Worm (Caenorhabditis elegans) whole organism, late embryonic: Measurements from ENCODE around the gene F56C3.1.

ENCODE experiments used
- T23F11.4 ChIP-seq: fragments of 200-800 bp; sonication (Bioruptor generic); optimal IDR thresholded peaks from 2 replicates; lab custom pipeline; 2018; ENCODE audit warnings: mild to moderate bottlenecking, missing genetic modification characterization, missing compliant biosample characterization
- ama-1 ChIP-seq: fragments of 150-350 bp; optimal IDR thresholded peaks from 2 replicates; lab custom pipeline; 2014
- ceh-18 ChIP-seq: sonication (generic microtip); optimal IDR thresholded peaks from 2 replicates; lab custom pipeline; 2016; ENCODE audit warnings: missing genetic modification characterization, missing compliant biosample characterization
- ceh-19 ChIP-seq: fragments of 200-800 bp; sonication (Bioruptor generic); optimal IDR thresholded peaks from 2 replicates; lab custom pipeline; 2018; ENCODE audit warnings: mild to moderate bottlenecking, missing genetic modification characterization, missing compliant biosample characterization
- ceh-2 ChIP-seq: sonication (generic microtip); optimal IDR thresholded peaks from 2 replicates; lab custom pipeline; 2016; ENCODE audit warnings: missing genotype, missing genetic modification characterization, missing compliant biosample characterization
- ceh-22 ChIP-seq: sonication (generic microtip); optimal IDR thresholded peaks from 2 replicates; lab custom pipeline; 2017; ENCODE audit warnings: missing biosample characterization, missing genetic modification characterization
- ceh-31 ChIP-seq: sonication (generic microtip); optimal IDR thresholded peaks from 2 replicates; lab custom pipeline; 2016; ENCODE audit warnings: missing genetic modification characterization, missing compliant biosample characterization
- ceh-48 ChIP-seq: sonication (generic microtip); optimal IDR thresholded peaks from 2 replicates; lab custom pipeline; 2016; ENCODE audit warnings: missing genetic modification characterization, inconsistent platforms, missing compliant biosample characterization
- che-1 ChIP-seq: sonication (generic microtip); optimal IDR thresholded peaks from 2 replicates; lab custom pipeline; 2016; ENCODE audit warnings: mild to moderate bottlenecking, missing genetic modification characterization, missing compliant biosample characterization
- dve-1 ChIP-seq: sonication (generic microtip); optimal IDR thresholded peaks from 2 replicates; lab custom pipeline; 2017; ENCODE audit warnings: antibody characterized with exemption, mild to moderate bottlenecking, missing genetic modification characterization, missing compliant biosample characterization
- elt-2 ChIP-seq: sonication (generic microtip); optimal IDR thresholded peaks from 2 replicates; lab custom pipeline; 2016; ENCODE audit warnings: missing genetic modification reagents, missing genetic modification characterization, missing compliant biosample characterization
- elt-4 ChIP-seq: sonication (generic microtip); optimal IDR thresholded peaks from 2 replicates; lab custom pipeline; 2016; ENCODE audit warnings: missing genetic modification characterization, missing compliant biosample characterization
- eyg-1 ChIP-seq: sonication (generic microtip); optimal IDR thresholded peaks from 2 replicates; lab custom pipeline; 2016; ENCODE audit warnings: missing genotype, missing genetic modification characterization, missing compliant biosample characterization
- fax-1 ChIP-seq: sonication (generic microtip); optimal IDR thresholded peaks from 2 replicates; lab custom pipeline; 2016; ENCODE audit warnings: missing genotype, missing genetic modification characterization, missing compliant biosample characterization
- fkh-10 ChIP-seq: fragments of 150-350 bp; optimal IDR thresholded peaks from 2 replicates; lab custom pipeline; 2014; ENCODE audit warnings: missing biosample characterization, missing genetic modification reagents, missing genetic modification characterization
- fkh-6 ChIP-seq: sonication (generic microtip); optimal IDR thresholded peaks from 2 replicates; lab custom pipeline; 2016; ENCODE audit warnings: missing genetic modification characterization, missing compliant biosample characterization
- hlh-13 ChIP-seq: fragments of 200-800 bp; sonication (Bioruptor generic); optimal IDR thresholded peaks from 2 replicates; lab custom pipeline; 2018; ENCODE audit warnings: mild to moderate bottlenecking, missing genetic modification characterization, missing compliant biosample characterization
- hlh-30 ChIP-seq: sonication (generic microtip); optimal IDR thresholded peaks from 2 replicates; lab custom pipeline; 2017; ENCODE audit warnings: antibody characterized with exemption, missing genetic modification characterization, missing compliant biosample characterization; ENCODE audit not compliant: insufficient read depth
- lim-6 ChIP-seq: sonication (generic microtip); optimal IDR thresholded peaks from 2 replicates; lab custom pipeline; 2016; ENCODE audit warnings: missing genetic modification characterization, missing compliant biosample characterization
- nhr-11 ChIP-seq: fragments of 150-350 bp; optimal IDR thresholded peaks from 2 replicates; lab custom pipeline; 2014; ENCODE audit warnings: missing biosample characterization, missing genetic modification characterization
- npax-4 ChIP-seq: sonication (generic microtip); optimal IDR thresholded peaks from 2 replicates; lab custom pipeline; 2016; ENCODE audit warnings: missing genetic modification characterization, missing compliant biosample characterization
- pag-3 ChIP-seq: sonication (generic microtip); optimal IDR thresholded peaks from 2 replicates; lab custom pipeline; 2016; ENCODE audit warnings: missing compliant biosample characterization, missing genetic modification characterization, borderline replicate concordance
- pat-9 ChIP-seq: fragments of 200-800 bp; sonication (Bioruptor generic); optimal IDR thresholded peaks from 2 replicates; lab custom pipeline; 2018; ENCODE audit warnings: mild to moderate bottlenecking, missing genetic modification characterization, moderate library complexity, missing compliant biosample characterization
- ref-2 ChIP-seq: sonication (generic microtip); optimal IDR thresholded peaks from 2 replicates; lab custom pipeline; 2016; ENCODE audit warnings: missing genetic modification characterization, missing compliant biosample characterization
- sdc-2 ChIP-seq: sonication (generic microtip); optimal IDR thresholded peaks from 2 replicates; lab custom pipeline; 2016; ENCODE audit warnings: missing genotype, missing genetic modification characterization, missing compliant biosample characterization
- syd-9 ChIP-seq: sonication (generic microtip); optimal IDR thresholded peaks from 2 replicates; lab custom pipeline; 2016; ENCODE audit warnings: mild to moderate bottlenecking, missing genetic modification characterization, moderate library complexity, missing compliant biosample characterization
- ttx-3 ChIP-seq: sonication (generic microtip); optimal IDR thresholded peaks from 2 replicates; lab custom pipeline; 2016; ENCODE audit warnings: missing genetic modification reagents, missing genetic modification characterization, missing compliant biosample characterization
- unc-55 ChIP-seq: sonication (generic microtip); optimal IDR thresholded peaks from 2 replicates; lab custom pipeline; 2017; ENCODE audit warnings: missing biosample characterization, missing genetic modification reagents, missing genetic modification characterization
- unc-86 ChIP-seq: sonication (generic microtip); optimal IDR thresholded peaks from 2 replicates; lab custom pipeline; 2016; ENCODE audit warnings: missing genetic modification characterization, missing compliant biosample characterization
- zip-5 ChIP-seq: sonication (generic microtip); optimal IDR thresholded peaks from 2 replicates; lab custom pipeline; 2016; ENCODE audit warnings: missing genetic modification characterization, missing compliant biosample characterization
- ztf-16 ChIP-seq: sonication (generic microtip); optimal IDR thresholded peaks from 2 replicates; lab custom pipeline; 2017; ENCODE audit warnings: missing genetic modification characterization, missing compliant biosample characterization

F56C3.1 gene

DNA sequence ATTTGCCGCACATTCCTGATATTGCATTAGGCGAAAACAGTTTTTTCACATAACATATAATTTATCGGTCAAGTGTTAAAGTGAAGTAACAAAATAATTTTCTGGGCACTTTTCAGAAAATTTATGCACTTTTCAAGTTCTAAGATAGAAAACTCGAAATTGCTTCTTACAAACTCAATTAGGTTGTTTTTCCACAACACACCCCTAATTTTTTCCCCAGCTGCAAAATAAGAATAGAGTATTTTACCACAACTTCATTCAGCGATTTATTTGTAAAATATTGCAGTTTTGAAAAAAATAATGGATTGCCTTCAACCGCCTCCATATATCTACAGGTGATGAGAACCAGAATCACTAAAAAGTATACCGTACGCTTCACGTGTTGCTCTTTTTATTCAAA lies 25.7 kb downstream of the F56C3.1 start, which contains the start of gene srh-19:
Gene srh-19 (plus strand): TSS at position 301 of the 400 bp plus-strand sequence.
- TF ChIP-seq fkh-10 (GFP tag; lab: Kevin White, UChicago): no peak
- no peak for TF ChIP-seq unc-86 (tag; lab: Kevin White, UChicago)
- no peak for TF ChIP-seq hlh-13 (GFP tag; lab: Kevin White, UChicago)
- no peak for TF ChIP-seq zip-5
- no peak for TF ChIP-seq eyg-1 (tag; lab: Kevin White, UChicago)

DNA sequence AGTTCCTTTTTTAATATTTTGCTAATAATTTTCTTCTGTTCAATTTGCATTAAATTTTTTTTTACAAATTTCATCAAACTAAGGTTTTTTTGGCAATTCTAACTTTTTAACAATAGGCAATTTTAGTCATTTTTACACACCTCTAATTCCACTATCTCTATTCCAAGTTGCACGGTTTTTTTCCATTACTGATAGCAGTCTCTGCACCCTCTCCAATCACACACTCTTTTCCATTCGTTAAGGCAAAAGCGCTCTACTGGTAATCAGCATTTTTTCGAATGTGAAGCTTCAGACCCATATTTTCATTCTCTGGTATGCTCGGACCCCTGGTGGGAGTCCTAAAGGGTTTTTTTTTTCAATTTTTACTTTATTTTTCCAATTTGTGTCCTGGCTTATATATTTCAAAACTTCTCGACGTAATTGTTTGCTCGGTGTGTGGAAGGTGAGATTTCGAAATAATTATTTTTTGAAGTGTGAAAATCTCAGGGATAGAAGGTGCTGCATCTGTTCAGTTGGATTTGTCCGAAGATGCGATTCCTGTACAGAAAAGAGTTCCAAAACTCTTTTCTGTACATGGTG lies 29.7 kb downstream of the F56C3.1 start, which contains the start of the genes F19G12.4 and F19G12.8:
Gene F19G12.4 (plus strand): TSS at position 529 of the 579 bp plus-strand sequence.
Gene F19G12.8 (plus strand): TSS at position 545 of the 579 bp plus-strand sequence.
- TF ChIP-seq ttx-3 (tag; lab: Kevin White, UChicago): no peak

DNA sequence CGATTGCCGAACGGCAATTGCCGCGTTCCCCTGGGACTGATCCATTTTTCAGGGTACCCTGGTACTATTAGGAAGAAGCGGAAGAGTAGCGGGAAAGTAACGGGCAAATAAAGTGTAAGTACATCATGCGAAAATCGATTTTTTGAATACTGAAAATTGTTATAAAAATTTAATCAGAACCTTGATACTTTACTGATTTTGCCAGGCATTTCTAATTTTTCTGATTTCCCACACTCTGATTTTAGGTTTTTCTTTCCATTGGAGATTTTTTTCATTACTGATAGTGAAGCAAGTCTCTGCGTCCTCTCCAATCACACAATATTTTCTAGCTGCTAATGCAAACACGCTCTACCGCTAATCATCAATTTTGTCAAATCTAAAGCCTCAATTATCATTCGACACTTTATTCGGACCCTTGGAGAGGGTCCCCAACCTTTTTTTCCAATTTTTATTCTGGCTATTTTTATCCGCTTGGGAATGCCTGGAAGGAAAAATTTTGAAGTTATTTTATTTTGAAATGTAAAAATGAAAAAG lies 32.1 kb downstream of the F56C3.1 start, which contains the start of gene F19G12.9:
Gene F19G12.9 (plus strand): TSS at position 51 of the 534 bp plus-strand sequence.
- no peak for TF ChIP-seq elt-4 (tag; lab: Kevin White, UChicago)
- no peak for TF ChIP-seq npax-4 (tag; lab: Kevin White, UChicago)
- TF ChIP-seq fax-1 (tag; lab: Kevin White, UChicago): no peak
- no peak for TF ChIP-seq lim-6 (tag; lab: Kevin White, UChicago)
- TF ChIP-seq ceh-2 (tag; lab: Kevin White, UChicago): no peak
- TF ChIP-seq ceh-19 (GFP tag; lab: Kevin White, UChicago): no peak
- TF ChIP-seq dve-1: no peak
- no peak for TF ChIP-seq unc-55 (GFP tag; lab: Kevin White, UChicago)
- TF ChIP-seq ztf-16 (tag; lab: Kevin White, UChicago): no peak
- no peak for TF ChIP-seq ceh-48 (tag; lab: Kevin White, UChicago)
- no peak for TF ChIP-seq hlh-30 (tag; lab: Kevin White, UChicago)
- no peak for TF ChIP-seq nhr-11 (tag; lab: Kevin White, UChicago)
- TF ChIP-seq elt-2 (tag; lab: Kevin White, UChicago): no peak
- TF ChIP-seq fkh-10 (GFP tag; lab: Kevin White, UChicago): no peak
- TF ChIP-seq ceh-31 (tag; lab: Kevin White, UChicago): no peak
- no peak for TF ChIP-seq pag-3 (tag; lab: Kevin White, UChicago)
- TF ChIP-seq ama-1: no peak
- no peak for TF ChIP-seq che-1 (tag; lab: Kevin White, UChicago)
- no peak for TF ChIP-seq fkh-6 (tag; lab: Kevin White, UChicago)

DNA sequence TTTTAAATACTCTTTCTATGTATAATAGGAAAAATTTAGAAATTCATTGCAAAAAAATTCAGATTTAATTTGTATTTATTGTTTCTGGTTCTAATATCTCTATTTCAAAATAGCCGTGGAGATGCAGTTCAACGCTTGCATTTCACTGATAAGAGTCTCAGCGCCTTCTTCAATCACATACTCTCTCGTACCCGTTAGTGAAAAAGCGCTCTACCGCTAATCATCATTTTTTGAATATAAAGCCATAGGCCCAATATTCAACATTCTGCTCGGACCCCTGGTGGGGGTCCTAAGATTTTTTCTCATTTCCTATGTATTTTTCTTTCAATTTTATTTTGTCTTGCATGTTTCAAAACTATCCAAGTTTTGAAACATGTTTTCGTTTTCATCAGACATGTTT lies 33.4 kb downstream of the F56C3.1 start:
- TF ChIP-seq ceh-18 (tag; lab: Kevin White, UChicago) (no peak), ceh-19 (GFP tag; lab: Kevin White, UChicago) (no peak), fkh-10 (GFP tag; lab: Kevin White, UChicago) (no peak), T23F11.4 (no peak), lim-6 (tag; lab: Kevin White, UChicago) (no peak), sdc-2 (tag; lab: Kevin White, UChicago) (no peak)

DNA sequence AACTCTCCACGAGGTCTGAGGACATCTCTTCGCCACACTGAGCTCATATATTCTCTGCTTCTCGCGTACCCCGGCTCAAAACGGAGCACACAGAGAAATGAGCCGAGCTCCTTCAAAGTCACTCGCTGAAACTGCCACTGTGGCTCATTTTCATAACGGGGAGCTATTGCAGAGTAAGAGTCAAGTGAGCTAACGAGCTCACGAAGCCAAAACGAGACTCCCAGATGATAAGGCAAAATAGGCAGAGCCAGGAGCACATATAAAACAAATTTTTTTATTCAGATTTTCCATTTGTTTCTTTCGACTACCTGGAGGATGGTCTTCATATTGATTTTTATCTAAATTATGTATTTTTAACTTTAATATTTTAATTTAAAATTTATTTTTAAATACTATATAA lies 37.4 kb downstream of the F56C3.1 start, which contains the start of gene F19G12.3:
Gene F19G12.3 (plus strand): TSS at position 301 of the 400 bp plus-strand sequence.
- TF ChIP-seq ceh-22 (tag; lab: Kevin White, UChicago) (no peak), ref-2 (no peak), ceh-2 (tag; lab: Kevin White, UChicago) (no peak), elt-2 (tag; lab: Kevin White, UChicago) (no peak), pat-9 (tag; lab: Kevin White, UChicago) (no peak), syd-9 (tag; lab: Kevin White, UChicago) (no peak)
